Worm (Caenorhabditis elegans) whole organism, midembryonic: Measurements from ENCODE around the gene F07E5.7.

Experiments used
- T22C8.4 ChIP-seq: fragments of 200-800 bp; sonication (Bioruptor generic); IDR thresholded peaks from 2 replicates; pipeline ENCODE4 v1.3.6; 2022; ENCODE audit warnings: missing genetic modification characterization, missing compliant biosample characterization
- flt-1 ChIP-seq: fragments of 200-800 bp; sonication (Bioruptor generic); IDR thresholded peaks from 2 replicates; pipeline ENCODE4 v1.3.6; 2022; ENCODE audit warnings: missing genetic modification characterization, missing compliant biosample characterization
- klf-2 ChIP-seq: fragments of 200-800 bp; sonication (Bioruptor generic); conservative IDR thresholded peaks from 2 replicates; pipeline ENCODE4 v1.3.6; 2022; ENCODE audit warnings: missing genetic modification reagents, missing genetic modification characterization, missing compliant biosample characterization
- med-1 ChIP-seq: sonication (generic microtip); optimal IDR thresholded peaks from 2 replicates; lab custom pipeline; 2017; ENCODE audit warnings: missing genetic modification characterization, mild to moderate bottlenecking, missing compliant biosample characterization, antibody characterized with exemption, missing genetic modification reagents; ENCODE audit not compliant: insufficient read depth
- ref-1 ChIP-seq: fragments of 200-800 bp; sonication (Bioruptor generic); conservative IDR thresholded peaks from 2 replicates; pipeline ENCODE4 v1.3.6; 2022; ENCODE audit warnings: missing genetic modification reagents, missing genetic modification characterization, missing compliant biosample characterization
- ztf-23 ChIP-seq: fragments of 200-800 bp; sonication (Bioruptor generic); IDR thresholded peaks from 2 replicates; pipeline ENCODE4 v1.3.6; 2022; ENCODE audit warnings: missing genetic modification reagents, missing genetic modification characterization, missing compliant biosample characterization

ce11 chrII:2058985-2059384, 12.3 kb downstream of the F07E5.7 start, which contains the start of gene F07E5.5:
- TF ChIP-seq ztf-23 (GFP tag; lab: Robert Waterston, UW) (no peak), T22C8.4 (GFP tag; lab: Robert Waterston, UW) (no peak), med-1 (no peak), klf-2 (no peak), ref-1 (GFP tag; lab: Robert Waterston, UW) (no peak), flt-1 (GFP tag; lab: Robert Waterston, UW) (no peak)
